Fruit fly (Drosophila melanogaster) whole organism, wandering third instar larva: ENCODE data around the gene CG6678.

Source experiments
- Abd-B ChIP-seq: fragments of >200 bp; optimal IDR thresholded peaks from 2 replicates; lab custom pipeline; 2017; ENCODE audit warnings: missing biosample characterization, missing genetic modification characterization
- CG32264 ChIP-seq: fragments of 200-800 bp; sonication (Bioruptor generic); optimal IDR thresholded peaks from 2 replicates; lab custom pipeline; 2016; ENCODE audit warnings: missing biosample characterization, missing genetic modification characterization
- CG9705 ChIP-seq: fragments of 200-800 bp; sonication (Bioruptor generic); optimal IDR thresholded peaks from 2 replicates; lab custom pipeline; 2018; ENCODE audit warnings: missing biosample characterization, mild to moderate bottlenecking, missing genetic modification characterization
- CrebA ChIP-seq: fragments of 200-800 bp; sonication (Bioruptor generic); optimal IDR thresholded peaks from 2 replicates; lab custom pipeline; 2016; ENCODE audit warnings: missing biosample characterization, mild to moderate bottlenecking, missing genetic modification characterization, borderline replicate concordance
- Dfd ChIP-seq: fragments of >200 bp; optimal IDR thresholded peaks from 2 replicates; lab custom pipeline; 2017; ENCODE audit warnings: missing biosample characterization, missing genetic modification characterization
- Dif ChIP-seq: fragments of 200-275, 200-300 bp; sonication (Bioruptor generic); optimal IDR thresholded peaks from 2 replicates; lab custom pipeline; 2018; ENCODE audit warnings: missing biosample characterization, missing genetic modification characterization; ENCODE audit not compliant: partially characterized antibody
- GATAd ChIP-seq: sonication (Bioruptor generic); optimal IDR thresholded peaks from 2 replicates; lab custom pipeline; 2016; ENCODE audit warnings: missing biosample characterization, missing genetic modification characterization
- HLH106 ChIP-seq: fragments of 200-800 bp; optimal IDR thresholded peaks from 3 replicates; lab custom pipeline; 2019; ENCODE audit warnings: missing biosample characterization, mild to moderate bottlenecking, missing genetic modification characterization, moderate library complexity
- Hnf4 ChIP-seq: fragments of 200-800 bp; sonication (Bioruptor generic); optimal IDR thresholded peaks from 2 replicates; lab custom pipeline; 2016; ENCODE audit warnings: missing biosample characterization, mild to moderate bottlenecking, missing genetic modification characterization
- Hr78 ChIP-seq: fragments of >200 bp; optimal IDR thresholded peaks from 2 replicates; lab custom pipeline; 2017; ENCODE audit warnings: missing biosample characterization, missing genetic modification characterization
- Hr83 ChIP-seq: fragments of 200-300 bp; sonication (Bioruptor generic); optimal IDR thresholded peaks from 2 replicates; lab custom pipeline; 2016; ENCODE audit warnings: missing biosample characterization, mild to moderate bottlenecking, missing genetic modification characterization, moderate library complexity; ENCODE audit not compliant: poor library complexity, severe bottlenecking
- Jra ChIP-seq: sonication (Bioruptor generic); optimal IDR thresholded peaks from 2 replicates; lab custom pipeline; 2016; ENCODE audit warnings: missing biosample characterization, missing genetic modification characterization
- Mio ChIP-seq: sonication (Bioruptor generic); optimal IDR thresholded peaks from 2 replicates; lab custom pipeline; 2016; ENCODE audit warnings: missing biosample characterization, missing genetic modification characterization
- Myc ChIP-seq: fragments of >200 bp; optimal IDR thresholded peaks from 2 replicates; lab custom pipeline; 2017
- N ChIP-seq: fragments of >200 bp; optimal IDR thresholded peaks from 2 replicates; lab custom pipeline; 2018; ENCODE audit warnings: missing biosample characterization, missing external identifiers, missing genetic modification characterization
- OdsH ChIP-seq: fragments of 200-800 bp; sonication (Bioruptor generic); optimal IDR thresholded peaks from 2 replicates; lab custom pipeline; 2016; ENCODE audit warnings: missing biosample characterization, mild to moderate bottlenecking, missing genetic modification characterization
- Rel ChIP-seq, 2 experiments: fragments of 200-800 bp; sonication (Bioruptor generic) in 1 of 2; optimal IDR thresholded peaks; 2 replicates in 1 of 2; 3 replicates in 1 of 2; lab custom pipeline; 2016 to 2019; ENCODE audit warnings: mild to moderate bottlenecking in 2 of 2, missing biosample characterization in 2 of 2, missing genetic modification characterization in 2 of 2, moderate library complexity in 1 of 2
- Sp1 ChIP-seq: fragments of 200-800 bp; sonication (Bioruptor generic); optimal IDR thresholded peaks from 3 replicates; lab custom pipeline; 2019; ENCODE audit warnings: missing biosample characterization, mild to moderate bottlenecking, missing genetic modification characterization, moderate library complexity
- Vsx2 ChIP-seq: fragments of 200-300, 225-300 bp; sonication (Bioruptor generic); optimal IDR thresholded peaks from 2 replicates; lab custom pipeline; 2018; ENCODE audit warnings: missing biosample characterization, missing genetic modification characterization; ENCODE audit not compliant: partially characterized antibody
- br ChIP-seq: fragments of 200-800 bp; sonication (Bioruptor generic); optimal IDR thresholded peaks from 2 replicates; lab custom pipeline; 2016; ENCODE audit warnings: missing biosample characterization, missing genetic modification characterization
- brk ChIP-seq: fragments of 200-800 bp; sonication (Bioruptor generic); optimal IDR thresholded peaks from 2 replicates; lab custom pipeline; 2016; ENCODE audit warnings: missing biosample characterization, mild to moderate bottlenecking, missing genetic modification characterization
- dl ChIP-seq, 2 experiments: fragments of 175-275, 200-275 bp in 1 of 2; fragments of 200-275 bp in 1 of 2; sonication (Bioruptor generic); optimal IDR thresholded peaks; lab custom pipeline; 2018; ENCODE audit warnings: mild to moderate bottlenecking in 2 of 2, missing biosample characterization in 2 of 2, missing genetic modification characterization in 2 of 2, moderate library complexity in 2 of 2; ENCODE audit not compliant: partially characterized antibody in 2 of 2, insufficient read depth in 1 of 2
- dmrt93B ChIP-seq: fragments of 200-800 bp; sonication (Bioruptor generic); optimal IDR thresholded peaks from 2 replicates; lab custom pipeline; 2018; ENCODE audit warnings: missing biosample characterization, mild to moderate bottlenecking, missing genetic modification characterization
- dsf ChIP-seq: sonication (Bioruptor generic); optimal IDR thresholded peaks from 2 replicates; lab custom pipeline; 2016; ENCODE audit warnings: missing biosample characterization, missing genetic modification characterization, borderline replicate concordance
- ey ChIP-seq: fragments of 200-800 bp; sonication (Bioruptor generic); optimal IDR thresholded peaks from 2 replicates; lab custom pipeline; 2016; ENCODE audit warnings: missing biosample characterization, missing genetic modification characterization
- foxo ChIP-seq, 2 experiments: fragments of 200-800 bp; sonication (Bioruptor generic); optimal IDR thresholded peaks; 2 replicates in 1 of 2; 3 replicates in 1 of 2; lab custom pipeline; 2016 to 2017; ENCODE audit warnings: missing biosample characterization in 2 of 2, missing genetic modification characterization in 2 of 2
- fru ChIP-seq: fragments of 200-800 bp; sonication (Bioruptor generic); optimal IDR thresholded peaks from 3 replicates; lab custom pipeline; 2016; ENCODE audit warnings: missing biosample characterization, mild to moderate bottlenecking, missing genetic modification characterization
- h ChIP-seq: fragments of 200-800 bp; sonication (Bioruptor generic); optimal IDR thresholded peaks from 3 replicates; lab custom pipeline; 2016; ENCODE audit warnings: missing biosample characterization, mild to moderate bottlenecking, missing genetic modification characterization
- jim ChIP-seq: fragments of 175-275, 200-325 bp; sonication (Bioruptor generic); optimal IDR thresholded peaks from 2 replicates; lab custom pipeline; 2016; ENCODE audit warnings: missing biosample characterization, mild to moderate bottlenecking, missing genetic modification characterization
- lola ChIP-seq: fragments of >200 bp; optimal IDR thresholded peaks from 2 replicates; lab custom pipeline; 2017; ENCODE audit warnings: missing biosample characterization, missing genetic modification characterization
- pan ChIP-seq: fragments of >200 bp; optimal IDR thresholded peaks from 2 replicates; lab custom pipeline; 2017
- psq ChIP-seq: fragments of 200-800 bp; sonication (Bioruptor generic); optimal IDR thresholded peaks from 3 replicates; lab custom pipeline; 2017; ENCODE audit warnings: missing biosample characterization, mild to moderate bottlenecking, missing genetic modification characterization, moderate library complexity
- rgr ChIP-seq: fragments of 200-800 bp; sonication (Bioruptor generic); optimal IDR thresholded peaks from 3 replicates; lab custom pipeline; 2016; ENCODE audit warnings: missing biosample characterization, mild to moderate bottlenecking, missing genetic modification characterization
- sage ChIP-seq: fragments of 200-800 bp; sonication (Bioruptor generic); optimal IDR thresholded peaks from 2 replicates; lab custom pipeline; 2016; ENCODE audit warnings: missing biosample characterization, mild to moderate bottlenecking, missing genetic modification characterization
- sv ChIP-seq: fragments of 200-800 bp; sonication (Bioruptor generic); optimal IDR thresholded peaks from 3 replicates; lab custom pipeline; 2016; ENCODE audit warnings: missing biosample characterization, missing genetic modification characterization
- tai ChIP-seq: sonication (Bioruptor generic); optimal IDR thresholded peaks from 2 replicates; lab custom pipeline; 2016; ENCODE audit warnings: missing biosample characterization, missing genetic modification characterization
- usp ChIP-seq: fragments of >200 bp; optimal IDR thresholded peaks from 2 replicates; lab custom pipeline; 2017; ENCODE audit warnings: missing biosample characterization, missing genetic modification characterization
- woc ChIP-seq: sonication (Bioruptor generic); optimal IDR thresholded peaks from 2 replicates; lab custom pipeline; 2016; ENCODE audit warnings: missing biosample characterization, mild to moderate bottlenecking, missing genetic modification characterization

The CG6678 gene

DNA sequence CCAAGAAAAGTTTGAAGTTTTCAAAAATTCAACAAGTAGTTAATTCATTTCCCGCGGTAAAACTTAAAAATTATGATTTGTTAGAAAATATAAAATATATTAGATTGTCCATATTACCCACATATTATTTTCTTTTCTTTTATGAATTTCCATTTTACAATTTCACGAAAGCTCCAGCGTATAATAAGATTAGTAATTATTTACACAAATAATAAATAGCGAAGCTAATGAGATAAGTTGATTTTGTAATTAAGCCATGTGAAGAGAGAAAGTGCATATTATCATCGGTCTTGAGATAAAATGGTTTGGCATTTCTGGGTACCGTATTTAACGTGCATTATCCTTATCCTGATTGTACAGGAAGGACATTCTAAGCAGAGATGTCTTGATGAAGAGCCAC, 24.7 kb downstream of the CG6678 start, which contains the start of gene Qsox3:
Qsox3 (plus strand) TSS at position 301 of the 400 bp plus-strand sequence.
- TF ChIP-seq Dfd (no peak), ey (GFP tag; lab: Kevin White, UChicago) (no peak), N (GFP tag; lab: Kevin White, UChicago) (no peak), dmrt93B (no peak), fru (GFP tag; lab: Kevin White, UChicago) (no peak), Sp1 (GFP tag; lab: Kevin White, UChicago) (no peak), tai (GFP tag; lab: Kevin White, UChicago) (no peak), Hr83 (no peak), Dif (GFP tag; lab: Kevin White, UChicago) (no peak), jim (GFP tag; lab: Kevin White, UChicago) (no peak), foxo (GFP tag; optimal IDR thresholded peaks at IDR 0.05; lab: Kevin White, UChicago) (no peak), lola (no peak), psq (GFP tag; lab: Kevin White, UChicago) (no peak), HLH106 (no peak), Vsx2 (GFP tag; lab: Kevin White, UChicago) (no peak), OdsH (GFP tag; lab: Kevin White, UChicago) (no peak), br (GFP tag; lab: Kevin White, UChicago) (no peak), rgr (GFP tag; lab: Kevin White, UChicago) (no peak), pan (lab: Kevin White, UChicago) (no peak), Hnf4 (GFP tag; lab: Kevin White, UChicago) (no peak)
- TF ChIP-seq, all 38 proteins: peak for 0

DNA sequence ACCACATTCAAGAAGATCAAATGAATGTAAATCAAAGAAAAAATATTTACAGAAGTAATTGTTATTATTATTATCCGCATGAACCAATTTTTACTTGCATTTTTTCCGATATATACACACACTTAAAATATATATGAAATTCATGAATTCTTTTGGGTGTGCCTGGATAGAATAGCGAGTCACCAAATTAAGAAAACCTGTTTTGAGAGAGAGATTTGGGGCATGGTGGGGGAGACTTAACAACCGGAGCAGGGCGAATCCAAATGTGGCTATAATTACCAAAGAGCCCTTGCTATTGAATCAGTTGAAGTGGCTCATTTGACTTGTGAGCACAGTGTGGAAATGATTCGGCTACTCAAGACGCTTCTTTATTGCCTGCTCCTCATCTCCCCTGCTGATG, 26.6 kb downstream of the CG6678 start, which contains the start of gene Qsox2:
Qsox2 (plus strand) TSS at position 301 of the 400 bp plus-strand sequence.
- TF ChIP-seq Vsx2 (GFP tag; lab: Kevin White, UChicago) (peak; percentile 34), Rel (GFP tag; optimal IDR thresholded peaks at IDR 0.05; lab: Kevin White, UChicago) (no peak), Rel (tag; optimal IDR thresholded peaks at IDR 0.05; lab: Kevin White, UChicago) (no peak)

DNA sequence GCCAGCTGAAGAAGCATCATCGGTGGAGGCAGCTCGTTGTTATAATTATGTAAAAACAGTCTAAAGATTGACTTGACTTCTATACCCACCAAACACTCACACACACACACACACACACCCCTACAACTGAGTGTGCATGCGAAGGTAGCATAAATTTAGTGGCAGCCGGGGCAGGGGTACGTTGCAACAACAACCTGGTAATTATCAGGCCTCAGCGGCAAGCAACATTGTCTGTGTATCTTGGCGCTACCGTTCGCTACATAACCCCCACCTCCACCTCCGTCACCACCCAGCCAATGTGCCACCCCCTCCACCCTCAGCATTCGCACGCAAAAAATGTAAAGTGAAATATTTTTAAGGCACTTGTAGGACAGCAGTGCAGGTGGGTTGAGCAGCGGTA, 30.2 kb downstream of the CG6678 start:
- TF ChIP-seq GATAd (GFP tag; lab: Kevin White, UChicago) (no peak), Dfd (peak; percentile 5)

DNA sequence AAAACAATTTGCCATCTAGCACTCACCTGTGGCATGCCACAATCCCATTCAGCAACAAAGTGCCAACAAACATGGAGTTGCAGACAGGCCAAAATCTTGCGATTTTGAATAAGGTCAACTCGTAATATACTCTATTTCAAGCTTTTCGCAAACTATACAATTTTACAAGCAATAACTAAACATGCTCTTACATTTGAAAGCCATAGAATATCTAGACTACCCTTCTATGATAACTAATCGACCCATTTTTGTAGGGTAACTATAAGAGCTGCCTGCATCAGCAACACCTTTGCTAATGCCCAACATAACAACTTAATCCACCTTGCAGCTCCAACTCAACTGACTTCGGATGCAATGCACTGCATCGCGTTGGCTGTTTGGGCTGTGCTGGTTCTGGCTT, 33.7 kb downstream of the CG6678 start:
- TF ChIP-seq Myc (lab: Kevin White, UChicago): no peak
- TF ChIP-seq Mio (GFP tag; lab: Kevin White, UChicago): no peak
- no peak for TF ChIP-seq Hr78 (GFP tag; lab: Kevin White, UChicago)
- no peak for TF ChIP-seq dl (GFP tag; optimal IDR thresholded peaks at IDR 0.05; lab: Kevin White, UChicago; ENCODE audit: insufficient read depth in 1 of 2, partially characterized antibody in 2 of 2)
- no peak for TF ChIP-seq jim (GFP tag; lab: Kevin White, UChicago)
- no peak for TF ChIP-seq Hr83
- no peak for TF ChIP-seq br (GFP tag; lab: Kevin White, UChicago)
- TF ChIP-seq dmrt93B: no peak
- TF ChIP-seq h: no peak
- TF ChIP-seq, all 38 proteins: peak for 0

DNA sequence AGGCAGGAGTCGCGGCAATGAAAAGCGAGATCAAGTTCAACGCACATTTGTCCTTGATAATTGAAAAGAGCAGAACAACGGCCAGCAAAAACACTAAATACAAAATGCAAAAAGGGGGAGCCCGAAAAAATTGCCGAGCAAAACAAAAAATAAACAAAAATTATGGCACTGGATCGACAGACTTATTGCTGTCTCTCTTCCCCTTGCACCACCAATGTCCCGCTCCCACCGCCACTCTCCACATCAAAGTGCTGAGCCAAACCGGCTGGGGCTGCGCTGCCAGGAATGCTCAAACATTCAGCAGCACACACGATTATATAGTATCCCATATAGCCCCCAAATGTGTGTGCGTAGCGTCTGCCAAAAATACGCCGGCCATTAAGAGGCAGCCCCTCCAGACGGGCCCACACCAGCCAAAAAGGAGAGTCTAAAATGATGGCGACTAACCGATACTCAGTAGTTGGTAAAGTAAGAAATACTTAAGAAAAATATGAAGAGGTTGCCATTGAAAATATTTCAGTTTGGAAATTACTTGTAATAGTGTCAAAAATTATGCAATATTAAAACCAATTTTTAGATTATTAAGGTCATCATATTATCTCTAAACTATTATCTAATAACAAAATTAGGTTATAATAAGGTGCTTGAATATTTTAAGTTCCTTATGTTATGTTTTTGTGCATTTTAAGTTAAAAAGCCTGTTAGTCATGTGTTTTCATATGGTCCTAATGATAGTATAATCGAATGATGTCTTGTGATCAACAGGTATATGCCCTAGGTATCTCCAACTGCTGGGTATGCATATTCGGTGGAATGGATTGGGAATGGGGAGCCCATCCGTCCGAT, 34.8 kb downstream of the CG6678 start:
- TF ChIP-seq psq (GFP tag; lab: Kevin White, UChicago) (peak; percentile 71), CG9705 (GFP tag; lab: Kevin White, UChicago) (peak; percentile 46), Rel (GFP tag; optimal IDR thresholded peaks at IDR 0.05; lab: Kevin White, UChicago) (no peak), Rel (tag; optimal IDR thresholded peaks at IDR 0.05; lab: Kevin White, UChicago) (peak; percentile 96), usp (GFP tag; lab: Kevin White, UChicago) (no peak), Hnf4 (GFP tag; lab: Kevin White, UChicago) (peak; percentile 32), pan (lab: Kevin White, UChicago) (peak; percentile 71), GATAd (GFP tag; lab: Kevin White, UChicago) (no peak), brk (GFP tag; lab: Kevin White, UChicago) (no peak), Sp1 (GFP tag; lab: Kevin White, UChicago) (peak; percentile 75), sv (GFP tag; lab: Kevin White, UChicago) (no peak), Myc (lab: Kevin White, UChicago) (no peak), dl (GFP tag; optimal IDR thresholded peaks at IDR 0.05; lab: Kevin White, UChicago; ENCODE audit: insufficient read depth in 1 of 2, partially characterized antibody in 2 of 2) (no peak), dsf (GFP tag; lab: Kevin White, UChicago) (no peak), CrebA (GFP tag; lab: Kevin White, UChicago) (no peak), tai (GFP tag; lab: Kevin White, UChicago) (no peak), Jra (GFP tag; lab: Kevin White, UChicago) (peak; percentile 46), Abd-B (no peak), sage (GFP tag; lab: Kevin White, UChicago) (no peak), dmrt93B (peak; percentile 62), Hr78 (GFP tag; lab: Kevin White, UChicago) (no peak), woc (GFP tag; lab: Kevin White, UChicago) (peak; percentile 90), ey (GFP tag; lab: Kevin White, UChicago) (peak; percentile 77), CG32264 (no peak), Mio (GFP tag; lab: Kevin White, UChicago) (no peak), Vsx2 (GFP tag; lab: Kevin White, UChicago) (no peak)
